Worm (Caenorhabditis elegans) whole organism, young adult: ENCODE data around the gene C14C10.5.
A peak's percentile ranks its signal among the peaks of the same experiment; 100 is the strongest.

Source experiments
- B0261.1 ChIP-seq: sonication (generic microtip); optimal IDR thresholded peaks from 2 replicates; lab custom pipeline; 2016; ENCODE audit warnings: mild to moderate bottlenecking, missing genetic modification characterization, moderate library complexity, missing compliant biosample characterization
- B0336.3 ChIP-seq: fragments of 200-800 bp; sonication (Bioruptor generic); IDR thresholded peaks from 2 replicates; pipeline ENCODE4 v1.3.6; 2022; ENCODE audit warnings: missing genetic modification characterization, missing compliant biosample characterization
- C17E4.6 ChIP-seq: fragments of 200-800 bp; sonication (Bioruptor generic); IDR thresholded peaks from 2 replicates; pipeline ENCODE4 v1.3.6; 2022; ENCODE audit warnings: missing genetic modification reagents, missing genetic modification characterization, missing compliant biosample characterization
- F37B4.10 ChIP-seq: fragments of 200-800 bp; sonication (Bioruptor generic); IDR thresholded peaks from 2 replicates; pipeline ENCODE4 v1.3.6; 2022; ENCODE audit warnings: missing genetic modification characterization, missing compliant biosample characterization
- F39B2.1 ChIP-seq: fragments of 200-800 bp; sonication (Bioruptor generic); IDR thresholded peaks from 2 replicates; pipeline ENCODE4 v1.3.6; 2022; ENCODE audit warnings: missing genetic modification reagents, missing genetic modification characterization, missing compliant biosample characterization
- F57A8.1 ChIP-seq: fragments of 200-800 bp; sonication (Bioruptor generic); optimal IDR thresholded peaks from 2 replicates; lab custom pipeline; 2018; ENCODE audit warnings: mild to moderate bottlenecking, missing genetic modification characterization, moderate library complexity, missing compliant biosample characterization
- K12H6.12 ChIP-seq: fragments of 200-800 bp; sonication (Bioruptor generic); optimal IDR thresholded peaks from 2 replicates; lab custom pipeline; 2018; ENCODE audit warnings: mild to moderate bottlenecking, missing genetic modification characterization, missing compliant biosample characterization
- Y67H2A.10 ChIP-seq: fragments of 200-800 bp; sonication (Bioruptor generic); conservative IDR thresholded peaks from 2 replicates; pipeline ENCODE4 v1.3.6; 2022; ENCODE audit warnings: missing genetic modification reagents, missing genetic modification characterization, missing compliant biosample characterization
- Y79H2A.3 ChIP-seq: fragments of 200-800 bp; sonication (Bioruptor generic); conservative IDR thresholded peaks from 2 replicates; pipeline ENCODE4 v1.3.6; 2022; ENCODE audit warnings: missing genetic modification reagents, missing genetic modification characterization, missing compliant biosample characterization
- ZK185.1 ChIP-seq: sonication (generic microtip); optimal IDR thresholded peaks from 2 replicates; lab custom pipeline; 2016; ENCODE audit warnings: mild to moderate bottlenecking, missing genetic modification characterization, missing compliant biosample characterization; ENCODE audit not compliant: poor library complexity, severe bottlenecking
- attf-3 ChIP-seq: fragments of 200-800 bp; sonication (Bioruptor generic); conservative IDR thresholded peaks from 2 replicates; pipeline ENCODE4 v1.3.6; 2022; ENCODE audit warnings: missing genetic modification reagents, missing genetic modification characterization, missing compliant biosample characterization
- ceh-91 ChIP-seq: fragments of 200-800 bp; sonication (Bioruptor generic); IDR thresholded peaks from 2 replicates; pipeline ENCODE4 v1.3.6; 2022; ENCODE audit warnings: missing genetic modification reagents, missing genetic modification characterization, missing compliant biosample characterization
- egrh-3 ChIP-seq: fragments of 200-800 bp; sonication (Bioruptor generic); IDR thresholded peaks from 2 replicates; pipeline ENCODE4 v1.3.6; 2022; ENCODE audit warnings: missing genetic modification reagents, missing genetic modification characterization, missing compliant biosample characterization
- ekl-4 ChIP-seq: fragments of 200-800 bp; sonication (Bioruptor generic); IDR thresholded peaks from 2 replicates; pipeline ENCODE4 v1.3.6; 2022; ENCODE audit warnings: missing genetic modification reagents, missing genetic modification characterization, missing compliant biosample characterization
- hlh-26 ChIP-seq: fragments of 200-800 bp; sonication (Bioruptor generic); conservative IDR thresholded peaks from 2 replicates; pipeline ENCODE4 v1.3.6; 2022; ENCODE audit warnings: missing genetic modification reagents, missing genetic modification characterization, missing compliant biosample characterization
- hsf-1 ChIP-seq: fragments of 200-800 bp; sonication (Bioruptor generic); IDR thresholded peaks from 2 replicates; pipeline ENCODE4 v1.3.6; 2022; ENCODE audit warnings: missing genetic modification reagents, missing genetic modification characterization, missing compliant biosample characterization
- let-526 ChIP-seq: fragments of 200-800 bp; sonication (Bioruptor generic); IDR thresholded peaks from 2 replicates; pipeline ENCODE4 v1.3.6; 2022; ENCODE audit warnings: missing genetic modification reagents, missing genetic modification characterization, missing compliant biosample characterization
- let-607 ChIP-seq, 2 experiments: fragments of 200-800 bp in 1 of 2; sonication (Bioruptor generic) in 1 of 2; sonication (generic microtip) in 1 of 2; optimal IDR thresholded peaks; 2 replicates each; lab custom pipeline; 2016 to 2018; ENCODE audit warnings: mild to moderate bottlenecking in 2 of 2, missing compliant biosample characterization in 2 of 2, missing genetic modification characterization in 2 of 2, moderate library complexity in 2 of 2, missing genotype in 1 of 2
- lin-26 ChIP-seq: fragments of 200-800 bp; sonication (Bioruptor generic); IDR thresholded peaks from 2 replicates; pipeline ENCODE4 v1.3.6; 2022; ENCODE audit warnings: missing genetic modification reagents, missing genetic modification characterization, missing compliant biosample characterization
- lin-40 ChIP-seq: sonication (generic microtip); optimal IDR thresholded peaks from 2 replicates; lab custom pipeline; 2016; ENCODE audit warnings: missing genetic modification characterization, mild to moderate bottlenecking, missing compliant biosample characterization, missing genotype, missing genetic modification reagents
- lin-54 ChIP-seq: fragments of 200-800 bp; sonication (Bioruptor generic); optimal IDR thresholded peaks from 2 replicates; lab custom pipeline; 2018; ENCODE audit warnings: mild to moderate bottlenecking, missing genetic modification characterization, missing compliant biosample characterization
- lsy-27 ChIP-seq: sonication (generic microtip); optimal IDR thresholded peaks from 2 replicates; lab custom pipeline; 2017; ENCODE audit warnings: missing genetic modification characterization, mild to moderate bottlenecking, missing compliant biosample characterization, antibody characterized with exemption, missing genotype, borderline replicate concordance; ENCODE audit not compliant: insufficient read depth
- mcd-1 ChIP-seq: fragments of 200-800 bp; sonication (Bioruptor generic); IDR thresholded peaks from 2 replicates; pipeline ENCODE4 v1.3.6; 2022; ENCODE audit warnings: missing genetic modification reagents, missing genetic modification characterization, missing compliant biosample characterization
- mxl-1 ChIP-seq: sonication (generic microtip); optimal IDR thresholded peaks from 2 replicates; lab custom pipeline; 2016; ENCODE audit warnings: missing genetic modification characterization, missing compliant biosample characterization
- nhr-80 ChIP-seq: sonication (generic microtip); optimal IDR thresholded peaks from 2 replicates; lab custom pipeline; 2016; ENCODE audit warnings: missing genetic modification characterization, missing compliant biosample characterization
- rcor-1 ChIP-seq: fragments of 200-800 bp; sonication (Bioruptor generic); IDR thresholded peaks from 2 replicates; pipeline ENCODE4 v1.3.6; 2022; ENCODE audit warnings: missing genetic modification reagents, missing genetic modification characterization, missing compliant biosample characterization
- repo-1 ChIP-seq: sonication (generic microtip); optimal IDR thresholded peaks from 2 replicates; lab custom pipeline; 2017; ENCODE audit warnings: mild to moderate bottlenecking, missing genetic modification characterization, missing compliant biosample characterization
- rpc-1 ChIP-seq, 2 experiments: fragments of 150-350 bp in 1 of 2; sonication (generic microtip) in 1 of 2; optimal IDR thresholded peaks; 2 replicates each; lab custom pipeline; 2014 to 2018; ENCODE audit warnings: missing biosample characterization in 1 of 2, missing genetic modification characterization in 1 of 2, missing genetic modification reagents in 1 of 2, missing genotype in 1 of 2
- snpc-1.1 ChIP-seq: sonication (generic microtip); optimal IDR thresholded peaks from 2 replicates; lab custom pipeline; 2017; ENCODE audit warnings: missing genetic modification characterization, mild to moderate bottlenecking, missing compliant biosample characterization, antibody characterized with exemption, moderate library complexity, missing genotype, missing genetic modification reagents; ENCODE audit not compliant: insufficient read depth
- tbp1 ChIP-seq: fragments of 200-800 bp; sonication (Bioruptor generic); optimal IDR thresholded peaks from 2 replicates; lab custom pipeline; 2018; ENCODE audit warnings: mild to moderate bottlenecking, missing genetic modification characterization, missing compliant biosample characterization
- ztf-25 ChIP-seq: fragments of 200-800 bp; sonication (Bioruptor generic); IDR thresholded peaks from 2 replicates; pipeline ENCODE4 v1.3.6; 2022; ENCODE audit warnings: missing genetic modification reagents, missing genetic modification characterization, missing compliant biosample characterization

C14C10.5 gene

ce11 chrV:12640384-12640783 is 40.4 kb downstream of the C14C10.5 start, which contains the start of gene gpa-8:
gpa-8 (minus strand) TSS chrV:12640484.
- TF ChIP-seq ztf-25 (GFP tag; lab: Robert Waterston, UW), result no peak
- TF ChIP-seq Y79H2A.3 (GFP tag; lab: Robert Waterston, UW), result no peak
- TF ChIP-seq F57A8.1 (GFP tag; lab: Kevin White, UChicago), result no peak
- TF ChIP-seq ekl-4 (GFP tag; lab: Robert Waterston, UW), result no peak
- no peak for TF ChIP-seq lin-54 (GFP tag; lab: Kevin White, UChicago)
- TF ChIP-seq rpc-1 (optimal IDR thresholded peaks at IDR 0.05; lab: Kevin White, UChicago), result no peak
- TF ChIP-seq rpc-1 (tag; optimal IDR thresholded peaks at IDR 0.05; lab: Kevin White, UChicago), result no peak
- TF ChIP-seq C17E4.6, result no peak
- TF ChIP-seq B0261.1, result no peak
- no peak for TF ChIP-seq B0336.3 (GFP tag; lab: Robert Waterston, UW)
- TF ChIP-seq lin-40, result no peak
- TF ChIP-seq, all 124 proteins: peak for 0

- TF ChIP-seq egrh-3 (GFP tag; lab: Robert Waterston, UW), result no peak
- TF ChIP-seq ztf-25 (GFP tag; lab: Robert Waterston, UW), result no peak
- TF ChIP-seq mcd-1, result no peak
- TF ChIP-seq lsy-27 (tag; lab: Kevin White, UChicago), result no peak
- TF ChIP-seq ceh-91, result no peak
- TF ChIP-seq attf-3 (GFP tag; lab: Robert Waterston, UW), result no peak
- no peak for TF ChIP-seq F39B2.1 (GFP tag; lab: Robert Waterston, UW)
- no peak for TF ChIP-seq lin-26
- no peak for TF ChIP-seq repo-1 (tag; lab: Kevin White, UChicago)
- no peak for TF ChIP-seq F37B4.10
- TF ChIP-seq hlh-26 (GFP tag; lab: Robert Waterston, UW), result no peak
- TF ChIP-seq K12H6.12 (tag; lab: Kevin White, UChicago), result no peak
- no peak for TF ChIP-seq tbp1 (GFP tag; lab: Kevin White, UChicago)
- TF ChIP-seq hsf-1 (GFP tag; lab: Robert Waterston, UW), result no peak
- TF ChIP-seq C17E4.6, result no peak
- TF ChIP-seq let-526 (GFP tag; lab: Robert Waterston, UW), result no peak
- TF ChIP-seq, all 124 proteins: peak for 0
Observed at ce11 chrV:12644500-12644899, 44.5 kb downstream of the C14C10.5 start, which contains the start of gene F56H9.8. F56H9.8 (plus strand) TSS chrV:12644800.

DNA sequence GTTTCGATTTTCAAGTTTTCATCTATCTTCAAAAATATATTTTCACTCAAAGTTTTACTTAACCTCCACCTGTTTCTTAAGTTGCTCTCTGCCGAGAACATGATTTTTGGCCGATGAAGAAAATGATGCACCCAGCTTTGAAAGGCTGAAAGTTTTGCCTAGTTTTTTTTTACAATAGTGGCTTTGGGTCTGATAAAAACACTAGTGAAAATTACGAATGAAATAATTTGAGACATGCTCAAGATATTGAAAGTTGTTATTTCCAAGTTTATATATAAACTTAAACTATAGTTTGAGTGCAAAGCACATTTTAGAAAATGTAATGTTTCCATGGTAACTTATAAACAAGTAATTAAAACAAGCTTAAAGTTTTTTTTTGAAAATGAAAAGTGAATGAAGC is 49.2 kb downstream of the C14C10.5 start, which contains the start of gene gpa-9:
gpa-9 (minus strand) TSS at position 101 of the 400 bp plus-strand sequence.
- TF ChIP-seq snpc-1.1, result no peak
- no peak for TF ChIP-seq rcor-1 (GFP tag; lab: Robert Waterston, UW)
- TF ChIP-seq let-607 (tag; optimal IDR thresholded peaks at IDR 0.05; lab: Kevin White, UChicago), result no peak
- TF ChIP-seq mxl-1 (tag; lab: Kevin White, UChicago), result no peak

ce11 chrV:12649636-12650035 is 49.6 kb downstream of the C14C10.5 start, which contains the start of gene lin-25:
lin-25 (plus strand) TSS chrV:12649925.
- TF ChIP-seq repo-1 (tag; lab: Kevin White, UChicago) (no peak), Y67H2A.10 (GFP tag; lab: Robert Waterston, UW) (no peak), nhr-80 (peak; percentile 53), ZK185.1 (tag; lab: Kevin White, UChicago) (peak; percentile 23)
